Worm (Caenorhabditis elegans) whole organism, early embryonic: ENCODE results near the gene F12E12.2.

Experiments used
- F13C5.2 ChIP-seq: sonication (generic microtip); optimal IDR thresholded peaks from 2 replicates; lab custom pipeline; 2017; ENCODE audit warnings: mild to moderate bottlenecking, missing genetic modification characterization, inconsistent platforms, missing compliant biosample characterization
- ama-1 ChIP-seq: fragments of 150-350 bp; optimal IDR thresholded peaks from 2 replicates; lab custom pipeline; 2014
- ceh-13 ChIP-seq: fragments of 200-800 bp; sonication (Bioruptor generic); optimal IDR thresholded peaks from 2 replicates; lab custom pipeline; 2018; ENCODE audit warnings: mild to moderate bottlenecking, missing genetic modification characterization, missing compliant biosample characterization
- ceh-36 ChIP-seq: sonication (generic microtip); optimal IDR thresholded peaks from 2 replicates; lab custom pipeline; 2016; ENCODE audit warnings: missing genetic modification characterization, inconsistent platforms, missing compliant biosample characterization
- ets-7 ChIP-seq: sonication (generic microtip); optimal IDR thresholded peaks from 2 replicates; lab custom pipeline; 2016; ENCODE audit warnings: missing genotype, missing genetic modification characterization, missing compliant biosample characterization
- hmbx-1 ChIP-seq: sonication (generic microtip); optimal IDR thresholded peaks from 2 replicates; lab custom pipeline; 2016; ENCODE audit warnings: mild to moderate bottlenecking, missing genetic modification characterization, missing compliant biosample characterization
- hnd-1 ChIP-seq: sonication (generic microtip); optimal IDR thresholded peaks from 2 replicates; lab custom pipeline; 2016; ENCODE audit warnings: missing genetic modification characterization, missing compliant biosample characterization
- pes-1 ChIP-seq: fragments of 200-800 bp; sonication (Bioruptor generic); IDR thresholded peaks from 2 replicates; pipeline ENCODE4 v1.3.6; 2022; ENCODE audit warnings: missing genetic modification reagents, missing genetic modification characterization, missing compliant biosample characterization
- tbx-11 ChIP-seq: fragments of 200-800 bp; sonication (Bioruptor generic); IDR thresholded peaks from 2 replicates; pipeline ENCODE4 v1.3.6; 2022; ENCODE audit warnings: missing genetic modification characterization, missing compliant biosample characterization
- tra-4 ChIP-seq: sonication (generic microtip); optimal IDR thresholded peaks from 2 replicates; lab custom pipeline; 2017; ENCODE audit warnings: missing genetic modification characterization, missing compliant biosample characterization

DNA sequence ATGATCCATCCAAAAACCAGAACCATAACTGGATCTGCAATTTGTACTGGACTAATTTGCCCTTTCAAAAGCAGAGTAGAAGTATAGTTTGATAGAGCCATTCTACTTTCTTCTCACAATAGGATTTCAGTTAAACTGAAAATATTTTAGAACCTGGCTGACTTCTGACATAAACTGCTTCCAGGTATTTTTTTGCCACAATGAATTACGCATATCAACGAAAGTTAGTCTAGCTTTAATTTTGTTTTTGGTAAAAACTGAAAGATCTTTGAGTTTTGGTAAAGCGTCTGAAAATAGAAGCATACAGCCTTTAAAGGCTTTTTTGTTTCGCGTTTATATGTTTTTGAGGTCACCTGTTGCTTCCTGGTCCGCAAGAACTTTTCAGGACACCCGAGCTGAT is 49.1 kb upstream of the F12E12.2 start, which contains the start of gene srx-101:
- TF ChIP-seq ama-1 (lab: Kevin White, UChicago) (no peak), ceh-13 (GFP tag; lab: Kevin White, UChicago) (no peak), hnd-1 (no peak), ceh-36 (tag; lab: Kevin White, UChicago) (no peak), F13C5.2 (no peak), tra-4 (tag; lab: Kevin White, UChicago) (no peak), pes-1 (GFP tag; lab: Robert Waterston, UW) (no peak), hmbx-1 (tag; lab: Kevin White, UChicago) (no peak), tbx-11 (GFP tag; lab: Robert Waterston, UW) (no peak), ets-7 (tag; lab: Kevin White, UChicago) (no peak)
